Worm (Caenorhabditis elegans) whole organism, young adult: ENCODE measurements around the gene lin-52.

ENCODE experiments used
- B0336.3 ChIP-seq: fragments of 200-800 bp; sonication (Bioruptor generic); IDR thresholded peaks from 2 replicates; pipeline ENCODE4 v1.3.6; 2022; ENCODE audit warnings: missing genetic modification characterization, missing compliant biosample characterization
- C06A6.2 ChIP-seq: fragments of 200-800 bp; sonication (Bioruptor generic); conservative IDR thresholded peaks from 2 replicates; pipeline ENCODE4 v1.3.6; 2022; ENCODE audit warnings: missing genetic modification characterization, missing compliant biosample characterization
- C17E4.6 ChIP-seq: fragments of 200-800 bp; sonication (Bioruptor generic); IDR thresholded peaks from 2 replicates; pipeline ENCODE4 v1.3.6; 2022; ENCODE audit warnings: missing genetic modification reagents, missing genetic modification characterization, missing compliant biosample characterization
- D2030.7 ChIP-seq: fragments of 200-800 bp; sonication (Bioruptor generic); IDR thresholded peaks from 2 replicates; pipeline ENCODE4 v1.3.6; 2022; ENCODE audit warnings: missing genetic modification reagents, missing genetic modification characterization, missing compliant biosample characterization
- F22D6.2 ChIP-seq: sonication (generic microtip); optimal IDR thresholded peaks from 2 replicates; lab custom pipeline; 2016; ENCODE audit warnings: mild to moderate bottlenecking, missing genetic modification characterization, missing compliant biosample characterization
- F37B4.10 ChIP-seq: fragments of 200-800 bp; sonication (Bioruptor generic); IDR thresholded peaks from 2 replicates; pipeline ENCODE4 v1.3.6; 2022; ENCODE audit warnings: missing genetic modification characterization, missing compliant biosample characterization
- F39B2.1 ChIP-seq: fragments of 200-800 bp; sonication (Bioruptor generic); IDR thresholded peaks from 2 replicates; pipeline ENCODE4 v1.3.6; 2022; ENCODE audit warnings: missing genetic modification reagents, missing genetic modification characterization, missing compliant biosample characterization
- F49E8.2 ChIP-seq: sonication (generic microtip); optimal IDR thresholded peaks from 3 replicates; lab custom pipeline; 2017; ENCODE audit warnings: missing genetic modification characterization, mild to moderate bottlenecking, missing compliant biosample characterization, antibody characterized with exemption, moderate library complexity; ENCODE audit not compliant: insufficient read depth
- F57A8.1 ChIP-seq: fragments of 200-800 bp; sonication (Bioruptor generic); optimal IDR thresholded peaks from 2 replicates; lab custom pipeline; 2018; ENCODE audit warnings: mild to moderate bottlenecking, missing genetic modification characterization, moderate library complexity, missing compliant biosample characterization
- K11D2.4 ChIP-seq: fragments of 200-800 bp; sonication (Bioruptor generic); IDR thresholded peaks from 2 replicates; pipeline ENCODE4 v1.3.6; 2022; ENCODE audit warnings: missing genetic modification reagents, missing genetic modification characterization, missing compliant biosample characterization
- K12H6.12 ChIP-seq: fragments of 200-800 bp; sonication (Bioruptor generic); optimal IDR thresholded peaks from 2 replicates; lab custom pipeline; 2018; ENCODE audit warnings: mild to moderate bottlenecking, missing genetic modification characterization, missing compliant biosample characterization
- T26A5.8 ChIP-seq: sonication (generic microtip); optimal IDR thresholded peaks from 2 replicates; lab custom pipeline; 2016; ENCODE audit warnings: missing genetic modification characterization, missing compliant biosample characterization
- Y53F4B.3 ChIP-seq: fragments of 200-800 bp; sonication (Bioruptor generic); IDR thresholded peaks from 2 replicates; pipeline ENCODE4 v1.3.6; 2022; ENCODE audit warnings: missing genetic modification reagents, missing genetic modification characterization, missing compliant biosample characterization
- Y53G8AR.9 ChIP-seq: fragments of 200-800 bp; sonication (Bioruptor generic); conservative IDR thresholded peaks from 2 replicates; pipeline ENCODE4 v1.3.6; 2022; ENCODE audit warnings: missing genetic modification reagents, missing genetic modification characterization, missing compliant biosample characterization
- Y67H2A.10 ChIP-seq: fragments of 200-800 bp; sonication (Bioruptor generic); conservative IDR thresholded peaks from 2 replicates; pipeline ENCODE4 v1.3.6; 2022; ENCODE audit warnings: missing genetic modification reagents, missing genetic modification characterization, missing compliant biosample characterization
- bed-1 ChIP-seq: fragments of 200-800 bp; sonication (Bioruptor generic); IDR thresholded peaks from 2 replicates; pipeline ENCODE4 v1.3.6; 2022; ENCODE audit warnings: missing genetic modification reagents, missing genetic modification characterization, missing compliant biosample characterization
- bed-2 ChIP-seq: fragments of 200-800 bp; sonication (Bioruptor generic); IDR thresholded peaks from 2 replicates; pipeline ENCODE4 v1.3.6; 2022; ENCODE audit warnings: missing genetic modification reagents, missing genetic modification characterization, missing compliant biosample characterization
- cebp-1 ChIP-seq, 2 experiments: fragments of 200-800 bp in 1 of 2; sonication (Bioruptor generic) in 1 of 2; sonication (generic microtip) in 1 of 2; IDR thresholded peaks in 1 of 2; optimal IDR thresholded peaks in 1 of 2; 2 replicates each; pipeline versions ENCODE4 v1.3.6 to Lab custom; 2017 to 2022; ENCODE audit warnings: missing compliant biosample characterization in 2 of 2, missing genetic modification characterization in 2 of 2, mild to moderate bottlenecking in 1 of 2, missing genetic modification reagents in 1 of 2, moderate library complexity in 1 of 2
- cebp-2 ChIP-seq: fragments of 200-800 bp; sonication (Bioruptor generic); IDR thresholded peaks from 2 replicates; pipeline ENCODE4 v1.3.6; 2022; ENCODE audit warnings: missing genetic modification characterization, missing compliant biosample characterization
- chd-7 ChIP-seq: sonication (generic microtip); optimal IDR thresholded peaks from 2 replicates; lab custom pipeline; 2016; ENCODE audit warnings: mild to moderate bottlenecking, missing genetic modification characterization, moderate library complexity, missing compliant biosample characterization
- dox-1 ChIP-seq: fragments of 200-800 bp; sonication (Bioruptor generic); IDR thresholded peaks from 2 replicates; pipeline ENCODE4 v1.3.6; 2022; ENCODE audit warnings: missing genetic modification reagents, missing genetic modification characterization, missing compliant biosample characterization
- dpff-1 ChIP-seq: sonication (generic microtip); optimal IDR thresholded peaks from 2 replicates; lab custom pipeline; 2017; ENCODE audit warnings: mild to moderate bottlenecking, missing genetic modification characterization, missing compliant biosample characterization
- fkh-3 ChIP-seq: sonication (generic microtip); optimal IDR thresholded peaks from 2 replicates; lab custom pipeline; 2016; ENCODE audit warnings: mild to moderate bottlenecking, missing genetic modification characterization, missing compliant biosample characterization
- him-1 ChIP-seq: sonication (generic microtip); optimal IDR thresholded peaks from 2 replicates; lab custom pipeline; 2016; ENCODE audit warnings: missing genotype, missing genetic modification reagents, missing genetic modification characterization, missing compliant biosample characterization
- hlh-12 ChIP-seq: sonication (generic microtip); optimal IDR thresholded peaks from 2 replicates; lab custom pipeline; 2016; ENCODE audit warnings: missing genetic modification characterization, missing compliant biosample characterization
- hmg-20 ChIP-seq: fragments of 200-800 bp; sonication (Bioruptor generic); IDR thresholded peaks from 2 replicates; pipeline ENCODE4 v1.3.6; 2022; ENCODE audit warnings: missing genetic modification reagents, missing genetic modification characterization, missing compliant biosample characterization
- hrde-1 ChIP-seq: sonication (generic microtip); optimal IDR thresholded peaks from 2 replicates; lab custom pipeline; 2016; ENCODE audit warnings: missing genetic modification characterization, mild to moderate bottlenecking, missing compliant biosample characterization, moderate library complexity, missing genotype, missing genetic modification reagents, borderline replicate concordance
- let-526 ChIP-seq: fragments of 200-800 bp; sonication (Bioruptor generic); IDR thresholded peaks from 2 replicates; pipeline ENCODE4 v1.3.6; 2022; ENCODE audit warnings: missing genetic modification reagents, missing genetic modification characterization, missing compliant biosample characterization
- lin-35 ChIP-seq, 3 experiments: fragments of 150-350 bp in 2 of 3; sonication (generic microtip) in 1 of 3; optimal IDR thresholded peaks; 2 replicates each; lab custom pipeline; 2014 to 2018; ENCODE audit warnings: missing biosample characterization in 3 of 3, missing genetic modification characterization in 3 of 3, missing genetic modification reagents in 3 of 3
- madf-10 ChIP-seq: sonication (generic microtip); optimal IDR thresholded peaks from 2 replicates; lab custom pipeline; 2016; ENCODE audit warnings: mild to moderate bottlenecking, missing genetic modification characterization, missing compliant biosample characterization
- madf-3 ChIP-seq: fragments of 200-800 bp; sonication (Bioruptor generic); IDR thresholded peaks from 2 replicates; pipeline ENCODE4 v1.3.6; 2022; ENCODE audit warnings: missing genetic modification reagents, missing genetic modification characterization, missing compliant biosample characterization
- mxl-1 ChIP-seq: sonication (generic microtip); optimal IDR thresholded peaks from 2 replicates; lab custom pipeline; 2016; ENCODE audit warnings: missing genetic modification characterization, missing compliant biosample characterization
- nhr-27 ChIP-seq: fragments of 200-800 bp; sonication (Bioruptor generic); optimal IDR thresholded peaks from 2 replicates; lab custom pipeline; 2018; ENCODE audit warnings: mild to moderate bottlenecking, missing genetic modification characterization, moderate library complexity, missing compliant biosample characterization
- nhr-80 ChIP-seq: sonication (generic microtip); optimal IDR thresholded peaks from 2 replicates; lab custom pipeline; 2016; ENCODE audit warnings: missing genetic modification characterization, missing compliant biosample characterization
- pbrm-1 ChIP-seq: fragments of 200-800 bp; sonication (Bioruptor generic); IDR thresholded peaks from 2 replicates; pipeline ENCODE4 v1.3.6; 2022; ENCODE audit warnings: missing genetic modification reagents, missing genetic modification characterization, missing compliant biosample characterization
- repo-1 ChIP-seq: sonication (generic microtip); optimal IDR thresholded peaks from 2 replicates; lab custom pipeline; 2017; ENCODE audit warnings: mild to moderate bottlenecking, missing genetic modification characterization, missing compliant biosample characterization
- snpc-4 ChIP-seq, 5 experiments: fragments of 150-350 bp in 1 of 5; sonication (generic microtip) in 4 of 5; optimal IDR thresholded peaks; 2 replicates each; lab custom pipeline; 2014 to 2018; ENCODE audit warnings: missing genetic modification characterization in 5 of 5, missing biosample characterization in 3 of 5, antibody characterized with exemption in 2 of 5, mild to moderate bottlenecking in 2 of 5, missing compliant biosample characterization in 2 of 5, missing genotype in 2 of 5, moderate library complexity in 2 of 5, missing genetic modification reagents in 1 of 5
- tbp1 ChIP-seq: fragments of 200-800 bp; sonication (Bioruptor generic); optimal IDR thresholded peaks from 2 replicates; lab custom pipeline; 2018; ENCODE audit warnings: mild to moderate bottlenecking, missing genetic modification characterization, missing compliant biosample characterization
- tbx-9 ChIP-seq: sonication (generic microtip); optimal IDR thresholded peaks from 2 replicates; lab custom pipeline; 2016; ENCODE audit warnings: borderline replicate concordance, missing genetic modification characterization, inconsistent platforms, missing compliant biosample characterization
- unc-130 ChIP-seq: sonication (generic microtip); optimal IDR thresholded peaks from 2 replicates; lab custom pipeline; 2016; ENCODE audit warnings: missing genetic modification reagents, missing genetic modification characterization, missing compliant biosample characterization
- unc-62 ChIP-seq: fragments of 150-350 bp; optimal IDR thresholded peaks from 2 replicates; lab custom pipeline; 2014; ENCODE audit warnings: missing biosample characterization, missing genetic modification reagents, missing genetic modification characterization
- zfh-2 ChIP-seq: fragments of 200-800 bp; sonication (Bioruptor generic); conservative IDR thresholded peaks from 2 replicates; pipeline ENCODE4 v1.3.6; 2022; ENCODE audit warnings: missing genetic modification reagents, missing genetic modification characterization, missing compliant biosample characterization
- ztf-18 ChIP-seq: sonication (generic microtip); optimal IDR thresholded peaks from 2 replicates; lab custom pipeline; 2016; ENCODE audit warnings: missing genotype, mild to moderate bottlenecking, missing genetic modification characterization, missing compliant biosample characterization
- ztf-3 ChIP-seq: fragments of 200-800 bp; sonication (Bioruptor generic); optimal IDR thresholded peaks from 2 replicates; lab custom pipeline; 2018; ENCODE audit warnings: mild to moderate bottlenecking, missing genetic modification characterization, missing compliant biosample characterization
- ztf-6 ChIP-seq: fragments of 200-800 bp; sonication (Bioruptor generic); IDR thresholded peaks from 2 replicates; pipeline ENCODE4 v1.3.6; 2022; ENCODE audit warnings: missing genetic modification reagents, missing genetic modification characterization, missing compliant biosample characterization

lin-52 gene

ce11 chrIII:9782011-9782436, 42.5 kb downstream of the lin-52 start, which contains the start of gene vha-2 (continued):
- peak; percentile 10; the same call in 1 of the 2 replicates for TF ChIP-seq D2030.7 (GFP tag; lab: Robert Waterston, UW)
- TF ChIP-seq tbx-9 (tag; lab: Kevin White, UChicago) = no peak
- peak; percentile 54 for TF ChIP-seq F49E8.2 (tag; lab: Kevin White, UChicago)
- no peak for TF ChIP-seq F57A8.1 (GFP tag; lab: Kevin White, UChicago)
- no peak for TF ChIP-seq bed-1 (GFP tag; lab: Robert Waterston, UW)
- no peak for TF ChIP-seq nhr-27 (tag; lab: Kevin White, UChicago)
- peak; percentile 30; the same call in 1 of the 2 replicates for TF ChIP-seq zfh-2 (GFP tag; lab: Robert Waterston, UW)
- peak; percentile 80 for TF ChIP-seq Y53G8AR.9 (GFP tag; lab: Robert Waterston, UW)
- TF ChIP-seq cebp-1 (GFP tag; IDR thresholded peaks at IDR 0.05; lab: Robert Waterston, UW) = no peak
- peak; percentile 42 for TF ChIP-seq cebp-1 (tag; optimal IDR thresholded peaks at IDR 0.05; lab: Kevin White, UChicago)
- TF ChIP-seq F37B4.10 = no peak
- TF ChIP-seq ztf-3 (GFP tag; lab: Kevin White, UChicago) = no peak
- TF ChIP-seq unc-130 (GFP tag; lab: Kevin White, UChicago) = no peak
- TF ChIP-seq hrde-1 = peak; percentile 79
- TF ChIP-seq hlh-12 (tag; lab: Kevin White, UChicago) = no peak
- no peak for TF ChIP-seq let-526
- peak; percentile 22; the same call in 1 of the 2 replicates for TF ChIP-seq C17E4.6
- TF ChIP-seq repo-1 (tag; lab: Kevin White, UChicago) = peak; percentile 62
- no peak for TF ChIP-seq K11D2.4 (GFP tag; lab: Robert Waterston, UW)
- no peak for TF ChIP-seq nhr-80

ce11 chrIII:9780665-9781304, 43.8 kb downstream of the lin-52 start, which contains the start of gene vha-1:
Gene vha-1, plus strand, starts transcription at chrIII:9781254.
- TF ChIP-seq F39B2.1 = no peak
- no peak for TF ChIP-seq T26A5.8 (tag; lab: Kevin White, UChicago)
- TF ChIP-seq him-1 (tag; lab: Kevin White, UChicago) = no peak
- TF ChIP-seq K12H6.12 (tag; lab: Kevin White, UChicago) = peak; percentile 64
- TF ChIP-seq madf-3 (GFP tag; lab: Robert Waterston, UW) = peak; percentile 100
- peak; percentile 62 for TF ChIP-seq tbp1 (GFP tag; lab: Kevin White, UChicago)
- TF ChIP-seq pbrm-1 = peak; percentile 63
- TF ChIP-seq Y53G8AR.9 (GFP tag; lab: Robert Waterston, UW) = peak; percentile 63
- 0 out of 2 replicates have a peak, but pooled peaks have one; percentile 54 for TF ChIP-seq B0336.3 (GFP tag; lab: Robert Waterston, UW)
- no peak for TF ChIP-seq bed-1 (GFP tag; lab: Robert Waterston, UW)
- no peak for TF ChIP-seq Y53F4B.3 (GFP tag; lab: Robert Waterston, UW)
- TF ChIP-seq madf-10 = peak; percentile 52
- no peak for TF ChIP-seq chd-7
- TF ChIP-seq unc-62 (GFP tag; lab: Kevin White, UChicago) = peak; percentile 18
- peak; percentile 51 for TF ChIP-seq ztf-18
- 0 out of 2 replicates have a peak, but pooled peaks have one; percentile 38 for TF ChIP-seq cebp-1 (GFP tag; IDR thresholded peaks at IDR 0.05; lab: Robert Waterston, UW)
- TF ChIP-seq cebp-1 (tag; optimal IDR thresholded peaks at IDR 0.05; lab: Kevin White, UChicago) = peak; percentile 74
- TF ChIP-seq snpc-4 (GFP tag; optimal IDR thresholded peaks at IDR 0.05; lab: Kevin White, UChicago) = no peak
- peak in 3 of 4 experiments; percentile 36 to 62 (median 46) for TF ChIP-seq snpc-4 (tag; optimal IDR thresholded peaks at IDR 0.05; lab: Kevin White, UChicago)
- TF ChIP-seq cebp-2 (GFP tag; lab: Robert Waterston, UW) = no peak
- no peak for TF ChIP-seq bed-2 (GFP tag; lab: Robert Waterston, UW)
- 0 out of 2 replicates have a peak, but pooled peaks have one; percentile 45 for TF ChIP-seq ztf-6 (GFP tag; lab: Robert Waterston, UW)
- no peak for TF ChIP-seq mxl-1 (tag; lab: Kevin White, UChicago)
- no peak for TF ChIP-seq fkh-3 (tag; lab: Kevin White, UChicago)
- peak; percentile 88 for TF ChIP-seq dox-1 (GFP tag; lab: Robert Waterston, UW)
- TF ChIP-seq Y67H2A.10 (GFP tag; lab: Robert Waterston, UW) = peak; percentile 93
- TF ChIP-seq lin-35 (GFP tag; optimal IDR thresholded peaks at IDR 0.05; lab: Kevin White, UChicago) = peak in 1 of 3 experiments; percentile 55
- no peak for TF ChIP-seq dpff-1 (tag; lab: Kevin White, UChicago)
- TF ChIP-seq F22D6.2 (tag; lab: Kevin White, UChicago) = no peak
- no peak; the same call in 1 of the 2 replicates for TF ChIP-seq C06A6.2 (GFP tag; lab: Robert Waterston, UW)
- TF ChIP-seq hmg-20 (GFP tag; lab: Robert Waterston, UW) = no peak
- no peak for TF ChIP-seq repo-1 (tag; lab: Kevin White, UChicago)
